Worm (Caenorhabditis elegans) whole organism, late embryonic: ENCODE data around the gene ZC84.1.

ENCODE experiments used
- ceh-31 ChIP-seq: sonication (generic microtip); optimal IDR thresholded peaks from 2 replicates; lab custom pipeline; 2016; ENCODE audit warnings: missing genetic modification characterization, missing compliant biosample characterization
- ceh-45 ChIP-seq: fragments of 200-800 bp; sonication (Bioruptor generic); IDR thresholded peaks from 2 replicates; pipeline ENCODE4 v1.3.6; 2022; ENCODE audit warnings: missing genetic modification reagents, missing genetic modification characterization, missing compliant biosample characterization
- elt-2 ChIP-seq: sonication (generic microtip); optimal IDR thresholded peaks from 2 replicates; lab custom pipeline; 2016; ENCODE audit warnings: missing genetic modification reagents, missing genetic modification characterization, missing compliant biosample characterization
- ets-4 ChIP-seq: sonication (generic microtip); optimal IDR thresholded peaks from 2 replicates; lab custom pipeline; 2016; ENCODE audit warnings: missing genetic modification characterization, missing compliant biosample characterization
- lim-6 ChIP-seq: sonication (generic microtip); optimal IDR thresholded peaks from 2 replicates; lab custom pipeline; 2016; ENCODE audit warnings: missing genetic modification characterization, missing compliant biosample characterization
- lin-11 ChIP-seq: fragments of 200-800 bp; sonication (Bioruptor generic); optimal IDR thresholded peaks from 2 replicates; lab custom pipeline; 2018; ENCODE audit warnings: mild to moderate bottlenecking, missing genetic modification characterization, missing compliant biosample characterization
- pax-1 ChIP-seq: fragments of 150-350 bp; optimal IDR thresholded peaks from 2 replicates; lab custom pipeline; 2014; ENCODE audit warnings: missing biosample characterization, missing genetic modification characterization

- no peak for TF ChIP-seq ceh-45 (GFP tag; lab: Robert Waterston, UW)
- TF ChIP-seq pax-1, result no peak
- TF ChIP-seq lim-6 (tag; lab: Kevin White, UChicago), result no peak
- TF ChIP-seq elt-2 (tag; lab: Kevin White, UChicago), result no peak
- TF ChIP-seq ceh-31 (tag; lab: Kevin White, UChicago), result no peak
- TF ChIP-seq ets-4, result no peak
- TF ChIP-seq lin-11 (tag; lab: Kevin White, UChicago), result no peak
Observed at ce11 chrIII:9224986-9225385, 18.9 kb upstream of the ZC84.1 start.
